Fruit fly (Drosophila melanogaster) whole organism, embryonic: ENCODE results near the gene CG14881.

Experiments
- Abd-B ChIP-seq: fragments of 200-800 bp; sonication (Bioruptor generic); optimal IDR thresholded peaks from 2 replicates; lab custom pipeline; 2018; ENCODE audit warnings: missing biosample characterization, mild to moderate bottlenecking, missing genetic modification characterization, moderate library complexity
- BEAF-32 ChIP-seq: fragments of 200-800 bp; sonication (Bioruptor generic); optimal IDR thresholded peaks from 3 replicates; lab custom pipeline; 2017; ENCODE audit warnings: missing biosample characterization, missing genetic modification characterization, mild to moderate bottlenecking, moderate library complexity, missing genetic modification reagents
- Blimp-1 ChIP-seq: fragments of 200-800 bp; sonication (Bioruptor generic); optimal IDR thresholded peaks from 3 replicates; lab custom pipeline; 2018; ENCODE audit warnings: missing biosample characterization, missing genetic modification characterization, mild to moderate bottlenecking, moderate library complexity, missing genetic modification reagents
- CG14860 ChIP-seq: fragments of 200-800 bp; sonication (Bioruptor generic); IDR thresholded peaks from 3 replicates; pipeline ENCODE4 v1.3.6; 2022; ENCODE audit warnings: missing biosample characterization, missing genetic modification characterization; ENCODE audit not compliant: partially characterized antibody
- CG15011 ChIP-seq: fragments of 200-800 bp; sonication (Bioruptor generic); optimal IDR thresholded peaks from 3 replicates; lab custom pipeline; 2018; ENCODE audit warnings: missing biosample characterization, mild to moderate bottlenecking, missing genetic modification characterization
- CG15073 ChIP-seq: fragments of 200-800 bp; sonication (Bioruptor generic); optimal IDR thresholded peaks from 2 replicates; lab custom pipeline; 2016; ENCODE audit warnings: missing biosample characterization, missing genetic modification characterization
- CG16813 ChIP-seq: fragments of 200-800 bp; sonication (Bioruptor generic); IDR thresholded peaks from 3 replicates; pipeline ENCODE4 v1.3.6; 2022; ENCODE audit warnings: missing biosample characterization, missing genetic modification characterization; ENCODE audit not compliant: partially characterized antibody
- CG17802 ChIP-seq: fragments of 200-800 bp; sonication (Bioruptor generic); optimal IDR thresholded peaks from 2 replicates; lab custom pipeline; 2018; ENCODE audit warnings: missing biosample characterization, mild to moderate bottlenecking, missing genetic modification characterization, moderate library complexity
- CG2199 ChIP-seq: fragments of 200-800 bp; sonication (Bioruptor generic); IDR thresholded peaks from 3 replicates; pipeline ENCODE4 v1.3.6; 2022; ENCODE audit warnings: missing biosample characterization, missing genetic modification characterization
- CG2712 ChIP-seq: fragments of 200-800 bp; optimal IDR thresholded peaks from 3 replicates; lab custom pipeline; 2019; ENCODE audit warnings: missing biosample characterization, mild to moderate bottlenecking, missing genetic modification characterization, moderate library complexity
- CG34376 ChIP-seq: fragments of 200-800 bp; sonication (Bioruptor generic); optimal IDR thresholded peaks from 2 replicates; lab custom pipeline; 2018; ENCODE audit warnings: missing biosample characterization, mild to moderate bottlenecking, missing genetic modification characterization
- CG34422 ChIP-seq: fragments of 200-800 bp; sonication (Bioruptor generic); IDR thresholded peaks from 3 replicates; pipeline ENCODE4 v1.3.6; 2022; ENCODE audit warnings: missing biosample characterization, missing genetic modification characterization
- CG7357 ChIP-seq: fragments of 200-800 bp; sonication (Bioruptor generic); IDR thresholded peaks from 3 replicates; pipeline ENCODE4 v1.3.6; 2022; ENCODE audit warnings: missing biosample characterization, missing genetic modification characterization
- CG8765 ChIP-seq: fragments of 200-800 bp; sonication (Bioruptor generic); IDR thresholded peaks from 2 replicates; pipeline ENCODE4 v1.3.6; 2022; ENCODE audit warnings: missing biosample characterization, missing genetic modification characterization
- CG8924 ChIP-seq: fragments of 200-800 bp; optimal IDR thresholded peaks from 3 replicates; lab custom pipeline; 2019; ENCODE audit warnings: missing biosample characterization, mild to moderate bottlenecking, missing genetic modification characterization, moderate library complexity
- CG9876 ChIP-seq: fragments of 200-800 bp; sonication (Bioruptor generic); optimal IDR thresholded peaks from 2 replicates; lab custom pipeline; 2016; ENCODE audit warnings: missing biosample characterization, missing genetic modification characterization
- CoRest ChIP-seq: fragments of 200-800 bp; sonication (Bioruptor generic); optimal IDR thresholded peaks from 3 replicates; lab custom pipeline; 2018; ENCODE audit warnings: missing biosample characterization, mild to moderate bottlenecking, missing genetic modification characterization, moderate library complexity
- Dref ChIP-seq: fragments of 200-800 bp; sonication (Bioruptor generic); IDR thresholded peaks from 2 replicates; pipeline ENCODE4 v1.3.6; 2022; ENCODE audit warnings: missing biosample characterization, missing genetic modification characterization
- GATAe ChIP-seq: fragments of 200-800 bp; sonication (Bioruptor generic); conservative IDR thresholded peaks from 2 replicates; pipeline ENCODE4 v1.3.6; 2022; ENCODE audit warnings: missing biosample characterization, missing genetic modification characterization
- HHEX ChIP-seq: fragments of 200-800 bp; sonication (Bioruptor generic); optimal IDR thresholded peaks from 3 replicates; lab custom pipeline; 2017; ENCODE audit warnings: missing biosample characterization, mild to moderate bottlenecking, missing genetic modification characterization, missing genetic modification reagents
- HLH3B ChIP-seq: fragments of 200-800 bp; sonication (Bioruptor generic); IDR thresholded peaks from 2 replicates; pipeline ENCODE4 v1.3.6; 2022; ENCODE audit warnings: missing biosample characterization, missing genetic modification characterization
- HLHmδ ChIP-seq: fragments of 200-800 bp; sonication (Bioruptor generic); optimal IDR thresholded peaks from 2 replicates; lab custom pipeline; 2018; ENCODE audit warnings: missing biosample characterization, mild to moderate bottlenecking, missing genetic modification characterization, moderate library complexity
- Hr78 ChIP-seq, 2 experiments: fragments of 200-800 bp in 1 of 2; fragments of >200 bp in 1 of 2; sonication (Bioruptor generic) in 1 of 2; optimal IDR thresholded peaks; 2 replicates each; lab custom pipeline; 2017 to 2019; ENCODE audit warnings: missing biosample characterization in 2 of 2, missing genetic modification characterization in 2 of 2, mild to moderate bottlenecking in 1 of 2, moderate library complexity in 1 of 2
- Kr ChIP-seq: fragments of 200-800 bp; sonication (Bioruptor generic); optimal IDR thresholded peaks from 2 replicates; lab custom pipeline; 2017; ENCODE audit warnings: missing biosample characterization, mild to moderate bottlenecking, missing genetic modification characterization
- Med ChIP-seq: fragments of 200-800 bp; sonication (Bioruptor generic); peaks from one replicate; lab custom pipeline; 2016; ENCODE audit warnings: missing biosample characterization, missing genetic modification characterization, mild to moderate bottlenecking, inconsistent platforms, moderate library complexity
- NFAT ChIP-seq: fragments of 200-800 bp; sonication (Bioruptor generic); IDR thresholded peaks from 2 replicates; pipeline ENCODE4 v1.3.6; 2022; ENCODE audit warnings: missing biosample characterization, missing genetic modification characterization
- PHDP ChIP-seq: fragments of 200-800 bp; sonication (Bioruptor generic); optimal IDR thresholded peaks from 3 replicates; lab custom pipeline; 2018; ENCODE audit warnings: missing biosample characterization, mild to moderate bottlenecking, missing genetic modification characterization, moderate library complexity
- Pdp1 ChIP-seq, 2 experiments: fragments of 200-800 bp; sonication (Bioruptor generic); optimal IDR thresholded peaks; 3 replicates each; lab custom pipeline; 2016; ENCODE audit warnings: missing biosample characterization in 2 of 2, missing genetic modification characterization in 2 of 2, mild to moderate bottlenecking in 1 of 2, moderate library complexity in 1 of 2
- Vsx1 ChIP-seq: fragments of 200-800 bp; sonication (Bioruptor generic); optimal IDR thresholded peaks from 2 replicates; lab custom pipeline; 2017; ENCODE audit warnings: missing biosample characterization, mild to moderate bottlenecking, missing genetic modification characterization, missing genetic modification reagents
- chinmo ChIP-seq: fragments of 200-800 bp; sonication (Bioruptor generic); IDR thresholded peaks from 4 replicates; pipeline ENCODE4 v1.3.6; 2022; ENCODE audit warnings: missing biosample characterization, missing genetic modification characterization; ENCODE audit not compliant: partially characterized antibody
- crol ChIP-seq: fragments of 200-800 bp; sonication (Bioruptor generic); IDR thresholded peaks from 2 replicates; pipeline ENCODE4 v1.3.6; 2022; ENCODE audit warnings: missing biosample characterization, missing genetic modification characterization
- danr ChIP-seq: fragments of 200-800 bp; sonication (Bioruptor generic); IDR thresholded peaks from 2 replicates; pipeline ENCODE4 v1.3.6; 2022; ENCODE audit warnings: missing biosample characterization, missing genetic modification characterization
- ems ChIP-seq: fragments of 200-800 bp; sonication (Bioruptor generic); optimal IDR thresholded peaks from 3 replicates; lab custom pipeline; 2016; ENCODE audit warnings: missing biosample characterization, missing genetic modification characterization
- exex ChIP-seq: fragments of 200-800 bp; sonication (Bioruptor generic); optimal IDR thresholded peaks from 4 replicates; lab custom pipeline; 2018; ENCODE audit warnings: missing biosample characterization, mild to moderate bottlenecking, missing genetic modification characterization, moderate library complexity
- ftz-f1 ChIP-seq: fragments of 200-800 bp; sonication (Bioruptor generic); optimal IDR thresholded peaks from 2 replicates; lab custom pipeline; 2016; ENCODE audit warnings: missing biosample characterization, missing genetic modification characterization
- grn ChIP-seq: fragments of 200-800 bp; sonication (Bioruptor generic); optimal IDR thresholded peaks from 3 replicates; lab custom pipeline; 2017; ENCODE audit warnings: missing biosample characterization, missing genetic modification characterization
- insv ChIP-seq, 2 experiments: fragments of 200-800 bp; sonication (Bioruptor generic); optimal IDR thresholded peaks; 3 replicates each; lab custom pipeline; 2016 to 2018; ENCODE audit warnings: missing biosample characterization in 2 of 2, missing genetic modification characterization in 2 of 2
- lab ChIP-seq: fragments of 200-800 bp; sonication (Bioruptor generic); optimal IDR thresholded peaks from 3 replicates; lab custom pipeline; 2017; ENCODE audit warnings: missing biosample characterization, missing genetic modification characterization, mild to moderate bottlenecking, moderate library complexity, missing genetic modification reagents
- mirr ChIP-seq: fragments of 200-800 bp; sonication (Bioruptor generic); optimal IDR thresholded peaks from 3 replicates; lab custom pipeline; 2018; ENCODE audit warnings: missing biosample characterization, mild to moderate bottlenecking, missing genetic modification characterization
- onecut ChIP-seq: fragments of 200-800 bp; sonication (Bioruptor generic); IDR thresholded peaks from 2 replicates; pipeline ENCODE4 v1.3.6; 2022; ENCODE audit warnings: missing biosample characterization, missing genetic modification characterization
- sens ChIP-seq: fragments of 200-800 bp; sonication (Bioruptor generic); peaks from one replicate; lab custom pipeline; 2016; ENCODE audit warnings: missing biosample characterization, missing genetic modification characterization
- sug ChIP-seq: fragments of 200-800 bp; optimal IDR thresholded peaks from 2 replicates; lab custom pipeline; 2019; ENCODE audit warnings: missing biosample characterization, mild to moderate bottlenecking, missing genetic modification characterization, moderate library complexity
- tap ChIP-seq: fragments of 200-800 bp; optimal IDR thresholded peaks from 3 replicates; lab custom pipeline; 2019; ENCODE audit warnings: missing biosample characterization, mild to moderate bottlenecking, missing genetic modification characterization, moderate library complexity
- usp ChIP-seq: fragments of >200 bp; optimal IDR thresholded peaks from 2 replicates; lab custom pipeline; 2017; ENCODE audit warnings: missing biosample characterization, missing genetic modification characterization
- zfh1 ChIP-seq: fragments of 200-800 bp; sonication (Bioruptor generic); IDR thresholded peaks from 3 replicates; pipeline ENCODE4 v1.3.6; 2022; ENCODE audit warnings: missing biosample characterization, missing genetic modification characterization

The CG14881 gene

DNA sequence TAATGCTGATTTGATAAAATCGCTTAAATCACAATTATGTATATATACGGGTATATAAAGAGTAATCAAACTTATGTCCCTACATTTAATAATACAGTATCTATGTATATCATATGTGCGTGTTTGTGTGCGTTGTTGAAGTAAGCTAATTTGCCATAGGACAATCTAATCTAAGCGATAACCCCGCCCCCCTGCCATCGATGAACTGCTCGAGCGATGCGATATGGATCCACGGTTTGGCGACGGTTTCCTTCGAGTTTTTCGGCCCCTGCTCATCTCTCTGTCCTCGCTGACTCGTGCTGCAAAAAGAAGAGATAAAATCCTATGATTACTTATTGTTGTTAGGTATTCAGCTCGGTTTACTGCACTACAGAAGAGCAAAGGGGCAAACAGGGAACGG is 12.1 kb downstream of the CG14881 start (continued):
- TF ChIP-seq zfh1 (GFP tag; lab: Robert Waterston, UW), result no peak
- peak; percentile 93 for TF ChIP-seq Vsx1 (GFP tag; lab: Kevin White, UChicago)
- no peak for TF ChIP-seq CG8924 (tag; lab: Kevin White, UChicago)
- no peak for TF ChIP-seq CG14860
- no peak for TF ChIP-seq Abd-B
- TF ChIP-seq insv (GFP tag; optimal IDR thresholded peaks at IDR 0.05; lab: Kevin White, UChicago), result no peak
- no peak for TF ChIP-seq usp (GFP tag; lab: Kevin White, UChicago)
- no peak for TF ChIP-seq CG15073 (GFP tag; lab: Kevin White, UChicago)
- peak; percentile 86 for TF ChIP-seq GATAe (GFP tag; lab: Robert Waterston, UW)
- TF ChIP-seq CG9876, result no peak

- TF ChIP-seq exex (tag; lab: Kevin White, UChicago) (peak; percentile 75), Pdp1 (GFP tag; optimal IDR thresholded peaks at IDR 0.05; lab: Kevin White, UChicago) (peak in 1 of 2 experiments; percentile 51), lab (GFP tag; lab: Kevin White, UChicago) (peak; percentile 19), sug (peak; percentile 51), CG2712 (tag; lab: Kevin White, UChicago) (no peak), danr (GFP tag; lab: Robert Waterston, UW) (no peak), mirr (peak; percentile 35), CG2199 (GFP tag; lab: Robert Waterston, UW) (0 out of 3 replicates have a peak, but pooled peaks have one; percentile 20), GATAe (GFP tag; lab: Robert Waterston, UW) (peak; percentile 74), Dref (GFP tag; lab: Robert Waterston, UW) (no peak), Med (GFP tag; lab: Kevin White, UChicago) (peak; percentile 55), Hr78 (GFP tag; optimal IDR thresholded peaks at IDR 0.05; lab: Kevin White, UChicago) (peak in 1 of 2 experiments; percentile 47), BEAF-32 (no peak), sens (GFP tag; lab: Kevin White, UChicago) (peak; percentile 73), Kr (GFP tag; lab: Kevin White, UChicago) (no peak), NFAT (GFP tag; lab: Robert Waterston, UW) (no peak), ftz-f1 (GFP tag; lab: Kevin White, UChicago) (peak; percentile 16), CG34376 (GFP tag; lab: Kevin White, UChicago) (peak; percentile 10), chinmo (GFP tag; lab: Robert Waterston, UW) (0 out of 4 replicates have a peak, but pooled peaks have one; percentile 69), grn (GFP tag; lab: Kevin White, UChicago) (peak; percentile 74), crol (GFP tag; lab: Robert Waterston, UW) (peak; percentile 20; the same call in 1 of the 2 replicates)
Measured at dm6 chr3R:16447448-16448045, 12.8 kb downstream of the CG14881 start.

dm6 chr3R:16448378-16449134 is 13.9 kb downstream of the CG14881 start:
- TF ChIP-seq onecut (peak; percentile 19), HLH3B (GFP tag; lab: Robert Waterston, UW) (peak; percentile 87), PHDP (tag; lab: Kevin White, UChicago) (peak; percentile 79), Blimp-1 (GFP tag; lab: Kevin White, UChicago) (peak; percentile 75), HHEX (GFP tag; lab: Kevin White, UChicago) (peak; percentile 10), CG15011 (GFP tag; lab: Kevin White, UChicago) (no peak), CG17802 (tag; lab: Kevin White, UChicago) (peak; percentile 77), ems (no peak), CoRest (no peak), CG16813 (no peak), CG7357 (GFP tag; lab: Robert Waterston, UW) (peak; percentile 55; the same call in 2 of the 3 replicates), Pdp1 (GFP tag; optimal IDR thresholded peaks at IDR 0.05; lab: Kevin White, UChicago) (peak in 1 of 2 experiments; percentile 22), tap (peak; percentile 79), HLHmδ (GFP tag; lab: Kevin White, UChicago) (no peak), CG8765 (GFP tag; lab: Robert Waterston, UW) (peak; percentile 81), CG34422 (GFP tag; lab: Robert Waterston, UW) (peak; percentile 17; the same call in 2 of the 3 replicates)
